Worm (Caenorhabditis elegans) whole organism, young adult: ENCODE data around the gene phdh-1.

Source experiments
- F39B2.1 ChIP-seq: fragments of 200-800 bp; sonication (Bioruptor generic); IDR thresholded peaks from 2 replicates; pipeline ENCODE4 v1.3.6; 2022; ENCODE audit warnings: missing genetic modification reagents, missing genetic modification characterization, missing compliant biosample characterization
- bed-2 ChIP-seq: fragments of 200-800 bp; sonication (Bioruptor generic); IDR thresholded peaks from 2 replicates; pipeline ENCODE4 v1.3.6; 2022; ENCODE audit warnings: missing genetic modification reagents, missing genetic modification characterization, missing compliant biosample characterization
- dpl-1 ChIP-seq: fragments of 150-350 bp; optimal IDR thresholded peaks from 2 replicates; lab custom pipeline; 2014; ENCODE audit warnings: missing biosample characterization, missing genetic modification reagents, missing genetic modification characterization
- hlh-26 ChIP-seq: fragments of 200-800 bp; sonication (Bioruptor generic); conservative IDR thresholded peaks from 2 replicates; pipeline ENCODE4 v1.3.6; 2022; ENCODE audit warnings: missing genetic modification reagents, missing genetic modification characterization, missing compliant biosample characterization
- madf-6 ChIP-seq: fragments of 200-800 bp; sonication (Bioruptor generic); IDR thresholded peaks from 2 replicates; pipeline ENCODE4 v1.3.6; 2022; ENCODE audit warnings: missing genetic modification reagents, missing genetic modification characterization, missing compliant biosample characterization
- nfyb-1 ChIP-seq: fragments of 200-800 bp; sonication (Bioruptor generic); IDR thresholded peaks from 2 replicates; pipeline ENCODE4 v1.3.6; 2022; ENCODE audit warnings: missing genetic modification reagents, missing genetic modification characterization, missing compliant biosample characterization
- tbp1 ChIP-seq: fragments of 200-800 bp; sonication (Bioruptor generic); optimal IDR thresholded peaks from 2 replicates; lab custom pipeline; 2018; ENCODE audit warnings: mild to moderate bottlenecking, missing genetic modification characterization, missing compliant biosample characterization

- TF ChIP-seq madf-6 (GFP tag; lab: Robert Waterston, UW): no peak
- no peak for TF ChIP-seq F39B2.1 (GFP tag; lab: Robert Waterston, UW)
- no peak for TF ChIP-seq nfyb-1 (GFP tag; lab: Robert Waterston, UW)
- TF ChIP-seq dpl-1: no peak
- no peak for TF ChIP-seq bed-2 (GFP tag; lab: Robert Waterston, UW)
- TF ChIP-seq hlh-26 (GFP tag; lab: Robert Waterston, UW): no peak
- no peak for TF ChIP-seq tbp1 (GFP tag; lab: Kevin White, UChicago)
These were observed 43.0 kb downstream of the phdh-1 start for ce11 chrII:13595279-13595678.
